Fruit fly (Drosophila melanogaster) whole organism, embryonic: Measurements from ENCODE around the gene CG10993.

Source experiments
- CG30403 ChIP-seq: fragments of 200-800 bp; sonication (Bioruptor generic); optimal IDR thresholded peaks from 3 replicates; lab custom pipeline; 2016; ENCODE audit warnings: missing biosample characterization, missing genetic modification characterization
- CG8478 ChIP-seq: fragments of >200 bp; optimal IDR thresholded peaks from 2 replicates; lab custom pipeline; 2018
- CTCF ChIP-seq: fragments of 200-800 bp; sonication (Bioruptor generic); optimal IDR thresholded peaks from 2 replicates; lab custom pipeline; 2017; ENCODE audit warnings: missing biosample characterization, mild to moderate bottlenecking, missing genetic modification characterization, moderate library complexity

- TF ChIP-seq CTCF (no peak), CG30403 (no peak), CG8478 (no peak)
Measured at dm6 chrX:13791011-13791410, at the start of gene CG10993.
